Fruit fly (Drosophila melanogaster) whole organism, embryonic: ENCODE measurements around the gene CG43233.

Experiments
- Ada2b ChIP-seq: fragments of 200-800 bp; sonication (Bioruptor generic); IDR thresholded peaks from 2 replicates; pipeline ENCODE4 v1.3.6; 2022; ENCODE audit warnings: missing biosample characterization, missing genetic modification characterization
- Adf1 ChIP-seq: fragments of 200-800 bp; sonication (Bioruptor generic); IDR thresholded peaks from 2 replicates; pipeline ENCODE4 v1.3.6; 2022; ENCODE audit warnings: missing biosample characterization, missing genetic modification characterization
- Aef1 ChIP-seq: fragments of 200-800 bp; sonication (Bioruptor generic); IDR thresholded peaks from 3 replicates; pipeline ENCODE4 v1.3.6; 2022; ENCODE audit warnings: missing biosample characterization, missing genetic modification characterization
- Atf6 ChIP-seq: fragments of 200-800 bp; sonication (Bioruptor generic); IDR thresholded peaks from 2 replicates; pipeline ENCODE4 v1.3.6; 2022; ENCODE audit warnings: missing biosample characterization, missing genetic modification characterization
- Blimp-1 ChIP-seq: fragments of 200-800 bp; sonication (Bioruptor generic); optimal IDR thresholded peaks from 3 replicates; lab custom pipeline; 2018; ENCODE audit warnings: missing biosample characterization, missing genetic modification characterization, mild to moderate bottlenecking, moderate library complexity, missing genetic modification reagents
- CG10462 ChIP-seq: fragments of 200-800 bp; sonication (Bioruptor generic); optimal IDR thresholded peaks from 2 replicates; lab custom pipeline; 2016; ENCODE audit warnings: missing biosample characterization, missing genetic modification characterization
- CG10543 ChIP-seq: fragments of 200-800 bp; sonication (Bioruptor generic); optimal IDR thresholded peaks from 3 replicates; lab custom pipeline; 2017; ENCODE audit warnings: missing biosample characterization, mild to moderate bottlenecking, missing genetic modification characterization, moderate library complexity
- CG11504 ChIP-seq: fragments of 200-800 bp; sonication (Bioruptor generic); optimal IDR thresholded peaks from 3 replicates; lab custom pipeline; 2019; ENCODE audit warnings: missing biosample characterization, mild to moderate bottlenecking, missing genetic modification characterization, moderate library complexity
- CG11695 ChIP-seq: fragments of 200-800 bp; sonication (Bioruptor generic); IDR thresholded peaks from 3 replicates; pipeline ENCODE4 v1.3.6; 2022; ENCODE audit warnings: missing biosample characterization, missing genetic modification characterization
- CG13624 ChIP-seq: fragments of 200-800 bp; sonication (Bioruptor generic); optimal IDR thresholded peaks from 2 replicates; lab custom pipeline; 2016; ENCODE audit warnings: missing biosample characterization, missing genetic modification characterization
- CG14860 ChIP-seq: fragments of 200-800 bp; sonication (Bioruptor generic); IDR thresholded peaks from 3 replicates; pipeline ENCODE4 v1.3.6; 2022; ENCODE audit warnings: missing biosample characterization, missing genetic modification characterization; ENCODE audit not compliant: partially characterized antibody
- CG17186 ChIP-seq: fragments of 200-800 bp; sonication (Bioruptor generic); optimal IDR thresholded peaks from 3 replicates; lab custom pipeline; 2017; ENCODE audit warnings: missing biosample characterization, missing genetic modification reagents, missing genetic modification characterization
- CG18011 ChIP-seq: fragments of 200-800 bp; sonication (Bioruptor generic); optimal IDR thresholded peaks from 2 replicates; lab custom pipeline; 2017; ENCODE audit warnings: missing biosample characterization, missing genetic modification characterization, mild to moderate bottlenecking, moderate library complexity, missing genotype
- CG2875 ChIP-seq: fragments of 200-800 bp; sonication (Bioruptor generic); optimal IDR thresholded peaks from 2 replicates; lab custom pipeline; 2017; ENCODE audit warnings: missing biosample characterization, mild to moderate bottlenecking, missing genetic modification characterization, missing genetic modification reagents
- CG31224 ChIP-seq: fragments of 200-800 bp; sonication (Bioruptor generic); IDR thresholded peaks from 2 replicates; pipeline ENCODE4 v1.3.6; 2022; ENCODE audit warnings: missing biosample characterization, missing genetic modification characterization
- CG3281 ChIP-seq: fragments of 200-800 bp; sonication (Bioruptor generic); optimal IDR thresholded peaks from 3 replicates; lab custom pipeline; 2017; ENCODE audit warnings: missing biosample characterization, mild to moderate bottlenecking, missing genetic modification characterization
- CG34376 ChIP-seq: fragments of 200-800 bp; sonication (Bioruptor generic); optimal IDR thresholded peaks from 2 replicates; lab custom pipeline; 2018; ENCODE audit warnings: missing biosample characterization, mild to moderate bottlenecking, missing genetic modification characterization
- CG43689 ChIP-seq: fragments of 200-800 bp; sonication (Bioruptor generic); IDR thresholded peaks from 2 replicates; pipeline ENCODE4 v1.3.6; 2022; ENCODE audit warnings: missing biosample characterization, missing genetic modification characterization
- CG5245 ChIP-seq: fragments of 200-800 bp; sonication (Bioruptor generic); optimal IDR thresholded peaks from 3 replicates; lab custom pipeline; 2016; ENCODE audit warnings: missing biosample characterization, missing genetic modification characterization
- CG9609 ChIP-seq: fragments of 200-800 bp; sonication (Bioruptor generic); optimal IDR thresholded peaks from 3 replicates; lab custom pipeline; 2016; ENCODE audit warnings: missing biosample characterization, missing genetic modification characterization
- CG9727 ChIP-seq: fragments of 200-800 bp; sonication (Bioruptor generic); optimal IDR thresholded peaks from 3 replicates; lab custom pipeline; 2017; ENCODE audit warnings: missing biosample characterization, mild to moderate bottlenecking, missing genetic modification characterization
- D19A ChIP-seq: fragments of 200-800 bp; optimal IDR thresholded peaks from 3 replicates; lab custom pipeline; 2019; ENCODE audit warnings: missing biosample characterization, mild to moderate bottlenecking, missing genetic modification characterization, moderate library complexity
- Deaf1 ChIP-seq: fragments of 200-800 bp; optimal IDR thresholded peaks from 3 replicates; lab custom pipeline; 2019; ENCODE audit warnings: missing biosample characterization, mild to moderate bottlenecking, missing genetic modification characterization, moderate library complexity
- Ets97D ChIP-seq: fragments of 200-800 bp; sonication (Bioruptor generic); optimal IDR thresholded peaks from 3 replicates; lab custom pipeline; 2016; ENCODE audit warnings: missing biosample characterization, missing genetic modification characterization
- Lhr ChIP-seq: fragments of 200-800 bp; sonication (Bioruptor generic); optimal IDR thresholded peaks from 3 replicates; lab custom pipeline; 2017; ENCODE audit warnings: mild to moderate bottlenecking, missing biosample characterization, missing genetic modification reagents, missing genetic modification characterization
- MESR4 ChIP-seq: fragments of 200-800 bp; sonication (Bioruptor generic); optimal IDR thresholded peaks from 2 replicates; lab custom pipeline; 2018; ENCODE audit warnings: missing biosample characterization, mild to moderate bottlenecking, missing genetic modification characterization, moderate library complexity
- Mad ChIP-seq: fragments of 200-800 bp; sonication (Bioruptor generic); optimal IDR thresholded peaks from 2 replicates; lab custom pipeline; 2016; ENCODE audit warnings: missing biosample characterization, missing genetic modification characterization
- NfI ChIP-seq: fragments of 200-800 bp; sonication (Bioruptor generic); optimal IDR thresholded peaks from 3 replicates; lab custom pipeline; 2018; ENCODE audit warnings: missing biosample characterization, mild to moderate bottlenecking, missing genetic modification characterization, moderate library complexity
- Opbp ChIP-seq: fragments of 200-800 bp; sonication (Bioruptor generic); IDR thresholded peaks from 3 replicates; pipeline ENCODE4 v1.3.6; 2022; ENCODE audit warnings: missing biosample characterization, missing genetic modification characterization; ENCODE audit not compliant: partially characterized antibody
- Stat92E ChIP-seq, 3 experiments: fragments of >200 bp in 2 of 3; fragments of 200-800 bp in 1 of 3; sonication (Bioruptor generic) in 1 of 3; optimal IDR thresholded peaks; 2 replicates each; lab custom pipeline; 2017 to 2019; ENCODE audit warnings: missing biosample characterization in 3 of 3, missing genetic modification characterization in 3 of 3, mild to moderate bottlenecking in 1 of 3, moderate library complexity in 1 of 3
- Tbp ChIP-seq: fragments of >200 bp; optimal IDR thresholded peaks from 2 replicates; lab custom pipeline; 2018; ENCODE audit warnings: missing biosample characterization, missing genetic modification characterization
- Xbp1 ChIP-seq: fragments of 200-800 bp; sonication (Bioruptor generic); optimal IDR thresholded peaks from 3 replicates; lab custom pipeline; 2016; ENCODE audit warnings: missing biosample characterization, mild to moderate bottlenecking, missing genetic modification characterization
- cas ChIP-seq: fragments of 200-800 bp; sonication (Bioruptor generic); IDR thresholded peaks from 2 replicates; pipeline ENCODE4 v1.3.6; 2022; ENCODE audit warnings: missing biosample characterization, missing genetic modification characterization
- chinmo ChIP-seq: fragments of 200-800 bp; sonication (Bioruptor generic); IDR thresholded peaks from 4 replicates; pipeline ENCODE4 v1.3.6; 2022; ENCODE audit warnings: missing biosample characterization, missing genetic modification characterization; ENCODE audit not compliant: partially characterized antibody
- ci ChIP-seq: fragments of 200-800 bp; sonication (Bioruptor generic); IDR thresholded peaks from 3 replicates; pipeline ENCODE4 v1.3.6; 2022; ENCODE audit warnings: missing biosample characterization, missing genetic modification characterization
- dm ChIP-seq: fragments of 200-800 bp; sonication (Bioruptor generic); optimal IDR thresholded peaks from 3 replicates; lab custom pipeline; 2016; ENCODE audit warnings: missing biosample characterization, missing genetic modification characterization
- ems ChIP-seq: fragments of 200-800 bp; sonication (Bioruptor generic); optimal IDR thresholded peaks from 3 replicates; lab custom pipeline; 2016; ENCODE audit warnings: missing biosample characterization, missing genetic modification characterization
- ftz-f1 ChIP-seq: fragments of 200-800 bp; sonication (Bioruptor generic); optimal IDR thresholded peaks from 2 replicates; lab custom pipeline; 2016; ENCODE audit warnings: missing biosample characterization, missing genetic modification characterization
- nom ChIP-seq: fragments of 200-800 bp; sonication (Bioruptor generic); optimal IDR thresholded peaks from 2 replicates; lab custom pipeline; 2017; ENCODE audit warnings: missing biosample characterization, missing genetic modification characterization, mild to moderate bottlenecking, moderate library complexity, missing genetic modification reagents
- otp ChIP-seq: fragments of 200-800 bp; sonication (Bioruptor generic); IDR thresholded peaks from 3 replicates; pipeline ENCODE4, ENCODE4 v1.3.6; 2022; ENCODE audit warnings: missing biosample characterization, missing genetic modification characterization
- pzg ChIP-seq: fragments of 200-800 bp; sonication (Bioruptor generic); optimal IDR thresholded peaks from 3 replicates; lab custom pipeline; 2018; ENCODE audit warnings: missing biosample characterization, mild to moderate bottlenecking, missing genetic modification characterization, moderate library complexity
- row ChIP-seq: fragments of 200-800 bp; sonication (Bioruptor generic); IDR thresholded peaks from 3 replicates; pipeline ENCODE4 v1.3.6; 2022; ENCODE audit warnings: missing biosample characterization, missing genetic modification characterization
- slbo ChIP-seq: fragments of 200-800 bp; sonication (Bioruptor generic); IDR thresholded peaks from 2 replicates; pipeline ENCODE4 v1.3.6; 2022; ENCODE audit warnings: missing biosample characterization, missing genetic modification characterization
- sob ChIP-seq: fragments of 200-800 bp; sonication (Bioruptor generic); IDR thresholded peaks from 2 replicates; pipeline ENCODE4 v1.3.6; 2022; ENCODE audit warnings: missing biosample characterization, missing genetic modification characterization
- sr ChIP-seq: fragments of 200-800 bp; sonication (Bioruptor generic); IDR thresholded peaks from 3 replicates; pipeline ENCODE4 v1.3.6; 2022; ENCODE audit warnings: missing biosample characterization, missing genetic modification characterization
- ssp ChIP-seq: fragments of 200-800 bp; sonication (Bioruptor generic); IDR thresholded peaks from 2 replicates; pipeline ENCODE4 v1.3.6; 2022; ENCODE audit warnings: missing biosample characterization, missing genetic modification characterization
- stwl ChIP-seq: fragments of 200-800 bp; sonication (Bioruptor generic); optimal IDR thresholded peaks from 3 replicates; lab custom pipeline; 2018; ENCODE audit warnings: missing biosample characterization, mild to moderate bottlenecking, missing genetic modification characterization, moderate library complexity
- trem ChIP-seq: fragments of 200-800 bp; optimal IDR thresholded peaks from 3 replicates; lab custom pipeline; 2019; ENCODE audit warnings: missing biosample characterization, mild to moderate bottlenecking, missing genetic modification characterization, moderate library complexity
- unc-4 ChIP-seq: fragments of 200-800 bp; sonication (Bioruptor generic); IDR thresholded peaks from 2 replicates; pipeline ENCODE4 v1.3.6; 2022; ENCODE audit warnings: missing biosample characterization, missing genetic modification characterization; ENCODE audit not compliant: partially characterized antibody

Gene CG43233

DNA sequence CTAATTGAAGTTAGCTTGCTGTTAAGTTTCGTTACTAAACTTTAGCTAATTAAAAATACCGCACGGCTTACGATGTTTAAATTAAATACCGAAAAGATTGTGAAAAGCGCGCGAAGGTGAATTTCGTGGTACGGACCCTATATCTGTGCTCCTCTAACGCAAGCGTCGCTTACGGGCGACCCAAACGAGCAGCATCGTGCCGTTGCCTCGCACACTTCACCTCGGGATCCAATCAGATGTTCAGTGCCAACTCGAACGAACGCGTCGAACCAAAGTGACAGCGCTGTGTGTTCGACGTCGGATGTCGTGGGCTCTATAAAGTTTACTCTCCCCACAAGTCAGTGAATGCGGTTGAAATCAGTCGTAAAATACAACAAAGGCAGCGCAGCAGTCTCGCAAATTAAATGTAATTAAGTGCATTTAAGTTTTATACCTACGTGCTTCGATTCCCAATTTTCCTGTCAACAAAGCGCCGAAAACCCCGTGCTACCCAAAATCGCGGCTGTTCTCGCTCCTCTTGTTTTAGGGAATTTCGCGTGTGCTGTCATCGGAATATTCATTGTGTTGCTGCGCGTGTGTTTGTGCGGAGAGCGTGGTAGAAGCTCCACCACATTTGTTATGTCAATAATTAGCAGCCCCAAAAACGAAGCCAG, 44.3 kb downstream of the CG43233 start (continued):
- TF ChIP-seq Opbp (GFP tag; lab: Robert Waterston, UW) (peak; percentile 54; the same call in 1 of the 3 replicates), Atf6 (GFP tag; lab: Robert Waterston, UW) (0 out of 2 replicates have a peak, but pooled peaks have one; percentile 7), Adf1 (GFP tag; lab: Robert Waterston, UW) (peak; percentile 58; the same call in 1 of the 2 replicates), Ets97D (GFP tag; lab: Kevin White, UChicago) (no peak), CG34376 (GFP tag; lab: Kevin White, UChicago) (peak; percentile 33), nom (peak; percentile 53), Tbp (no peak), D19A (tag; lab: Kevin White, UChicago) (no peak), CG17186 (peak; percentile 55), CG11504 (tag; lab: Kevin White, UChicago) (no peak), Ada2b (0 out of 2 replicates have a peak, but pooled peaks have one; percentile 29), sr (GFP tag; lab: Robert Waterston, UW) (no peak), stwl (tag; lab: Kevin White, UChicago) (peak; percentile 74), Aef1 (no peak), CG18011 (GFP tag; lab: Kevin White, UChicago) (peak; percentile 12), CG3281 (GFP tag; lab: Kevin White, UChicago) (peak; percentile 61), unc-4 (no peak), CG31224 (GFP tag; lab: Robert Waterston, UW) (no peak), cas (GFP tag; lab: Robert Waterston, UW) (no peak), MESR4 (GFP tag; lab: Kevin White, UChicago) (peak; percentile 12), CG9727 (no peak), trem (tag; lab: Kevin White, UChicago) (peak; percentile 0), CG43689 (GFP tag; lab: Robert Waterston, UW) (no peak), row (peak; percentile 54), CG10543 (GFP tag; lab: Kevin White, UChicago) (peak; percentile 38), CG9609 (no peak), ssp (GFP tag; lab: Robert Waterston, UW) (no peak), NfI (GFP tag; lab: Kevin White, UChicago) (no peak), dm (GFP tag; lab: Kevin White, UChicago) (peak; percentile 48), CG14860 (GFP tag; lab: Robert Waterston, UW) (no peak), Blimp-1 (GFP tag; lab: Kevin White, UChicago) (no peak), CG10462 (GFP tag; lab: Kevin White, UChicago) (no peak), slbo (no peak), sob (GFP tag; lab: Robert Waterston, UW) (no peak), Stat92E (GFP tag; optimal IDR thresholded peaks at IDR 0.05; lab: Kevin White, UChicago) (no peak), CG11695 (GFP tag; lab: Robert Waterston, UW) (no peak), CG13624 (GFP tag; lab: Kevin White, UChicago) (peak; percentile 1), CG2875 (GFP tag; lab: Kevin White, UChicago) (no peak), Lhr (GFP tag; lab: Kevin White, UChicago) (peak; percentile 69), ci (peak; percentile 64; the same call in 1 of the 3 replicates), pzg (peak; percentile 45), CG5245 (GFP tag; lab: Kevin White, UChicago) (no peak), ems (GFP tag; lab: Kevin White, UChicago) (no peak), Deaf1 (tag; lab: Kevin White, UChicago) (peak; percentile 16), otp (GFP tag; lab: Robert Waterston, UW) (no peak), chinmo (GFP tag; lab: Robert Waterston, UW) (peak; percentile 68; the same call in 2 of the 4 replicates), Mad (GFP tag; lab: Kevin White, UChicago) (no peak), ftz-f1 (GFP tag; lab: Kevin White, UChicago) (peak; percentile 32), Xbp1 (GFP tag; lab: Kevin White, UChicago) (no peak)
